Fruit fly (Drosophila melanogaster) whole organism, embryonic: ENCODE data around the gene Cad88C.
A peak's percentile ranks its signal among the peaks of the same experiment; 100 is the strongest.

Experiments used
- Bgb ChIP-seq: fragments of 200-800 bp; sonication (Bioruptor generic); IDR thresholded peaks from 2 replicates; pipeline ENCODE4 v1.3.6; 2022; ENCODE audit warnings: missing biosample characterization, missing genetic modification characterization; ENCODE audit not compliant: partially characterized antibody
- CG17186 ChIP-seq: fragments of 200-800 bp; sonication (Bioruptor generic); optimal IDR thresholded peaks from 3 replicates; lab custom pipeline; 2017; ENCODE audit warnings: missing biosample characterization, missing genetic modification reagents, missing genetic modification characterization
- CG17385 ChIP-seq: fragments of 200-800 bp; sonication (Bioruptor generic); optimal IDR thresholded peaks from 3 replicates; lab custom pipeline; 2018; ENCODE audit warnings: missing biosample characterization, mild to moderate bottlenecking, missing genetic modification characterization
- CTCF ChIP-seq: fragments of 200-800 bp; sonication (Bioruptor generic); optimal IDR thresholded peaks from 2 replicates; lab custom pipeline; 2017; ENCODE audit warnings: missing biosample characterization, mild to moderate bottlenecking, missing genetic modification characterization, moderate library complexity
- Dfd ChIP-seq, 2 experiments: fragments of >200 bp; optimal IDR thresholded peaks; 2 replicates each; lab custom pipeline; 2017; ENCODE audit warnings: missing biosample characterization in 2 of 2, missing genetic modification characterization in 2 of 2
- HmgD ChIP-seq: fragments of 200-800 bp; sonication (Bioruptor generic); optimal IDR thresholded peaks from 3 replicates; lab custom pipeline; 2016; ENCODE audit warnings: missing biosample characterization, missing genetic modification characterization
- Hr78 ChIP-seq, 2 experiments: fragments of 200-800 bp in 1 of 2; fragments of >200 bp in 1 of 2; sonication (Bioruptor generic) in 1 of 2; optimal IDR thresholded peaks; 2 replicates each; lab custom pipeline; 2017 to 2019; ENCODE audit warnings: missing biosample characterization in 2 of 2, missing genetic modification characterization in 2 of 2, mild to moderate bottlenecking in 1 of 2, moderate library complexity in 1 of 2
- Pdp1 ChIP-seq, 2 experiments: fragments of 200-800 bp; sonication (Bioruptor generic); optimal IDR thresholded peaks; 3 replicates each; lab custom pipeline; 2016; ENCODE audit warnings: missing biosample characterization in 2 of 2, missing genetic modification characterization in 2 of 2, mild to moderate bottlenecking in 1 of 2, moderate library complexity in 1 of 2
- Ptx1 ChIP-seq: fragments of 200-800 bp; sonication (Bioruptor generic); IDR thresholded peaks from 2 replicates; pipeline ENCODE4 v1.3.6; 2022; ENCODE audit warnings: missing biosample characterization, missing genetic modification characterization
- p53 ChIP-seq: fragments of 200-800 bp; sonication (Bioruptor generic); optimal IDR thresholded peaks from 2 replicates; lab custom pipeline; 2016; ENCODE audit warnings: missing biosample characterization, missing genetic modification characterization
- tna ChIP-seq: fragments of 200-800 bp; sonication (Bioruptor generic); IDR thresholded peaks from 2 replicates; pipeline ENCODE4 v1.3.6; 2022; ENCODE audit warnings: missing biosample characterization, missing genetic modification characterization; ENCODE audit not compliant: partially characterized antibody

dm6 chr3R:14654976-14655896 lies 25.0 kb downstream of the Cad88C start:
- TF ChIP-seq p53 (GFP tag; lab: Kevin White, UChicago) (peak; percentile 87), tna (no peak), Ptx1 (peak; percentile 93), Dfd (GFP tag; optimal IDR thresholded peaks at IDR 0.05; lab: Kevin White, UChicago) (no peak), Hr78 (GFP tag; optimal IDR thresholded peaks at IDR 0.05; lab: Kevin White, UChicago) (peak in 1 of 2 experiments; percentile 70), Bgb (GFP tag; lab: Robert Waterston, UW) (peak; percentile 61), CG17385 (GFP tag; lab: Kevin White, UChicago) (peak; percentile 90), CTCF (GFP tag; lab: Kevin White, UChicago) (peak; percentile 69), Pdp1 (GFP tag; optimal IDR thresholded peaks at IDR 0.05; lab: Kevin White, UChicago) (peak; percentile 86 to 93), CG17186 (peak; percentile 80), HmgD (GFP tag; lab: Kevin White, UChicago) (peak; percentile 87)
